Fruit fly (Drosophila melanogaster): ENCODE results near the gene CG7299.
A peak's percentile ranks its signal among the peaks of the same experiment; 100 is the strongest.

The CG7299 gene

dm6 chr2L:10676933-10677714, 7.1 kb downstream of the CG7299 start, which contains the start of gene CG17104 (continued):
- TF ChIP-seq CG8319 (GFP tag; optimal IDR thresholded peaks at IDR 0.05) (no peak), CG4318 (GFP tag; optimal IDR thresholded peaks at IDR 0.05) (peak; percentile 67), Gug (GFP tag; IDR thresholded peaks at IDR 0.05) (peak; percentile 58; the same call in 1 of the 2 replicates), pdm3 (GFP tag; optimal IDR thresholded peaks at IDR 0.05) (peak; percentile 73), eg (GFP tag; IDR thresholded peaks at IDR 0.05) (peak; percentile 73), fd85E (GFP tag; optimal IDR thresholded peaks at IDR 0.05) (no peak), dsx (GFP tag; optimal IDR thresholded peaks at IDR 0.05; ENCODE audit: poor library complexity, severe bottlenecking) (peak; percentile 61), achi (GFP tag; optimal IDR thresholded peaks at IDR 0.05) (peak; percentile 71), Sox15 (GFP tag; optimal IDR thresholded peaks at IDR 0.05) (peak; percentile 35), cyc (GFP tag; optimal IDR thresholded peaks at IDR 0.05) (peak; percentile 43), Smox (GFP tag; optimal IDR thresholded peaks at IDR 0.05) (peak; percentile 55), net (GFP tag; optimal IDR thresholded peaks at IDR 0.05) (peak; percentile 77), acj6 (GFP tag; optimal IDR thresholded peaks at IDR 0.05) (peak; percentile 61), CG11294 (GFP tag; IDR thresholded peaks at IDR 0.05) (0 out of 2 replicates have a peak, but pooled peaks have one; percentile 16), Ets21C (GFP tag; optimal IDR thresholded peaks at IDR 0.05) (peak; percentile 6), CG16779 (tag; optimal IDR thresholded peaks at IDR 0.05) (no peak), Met (GFP tag; optimal IDR thresholded peaks at IDR 0.05) (peak; percentile 60), CG11762 (GFP tag; optimal IDR thresholded peaks at IDR 0.05; ENCODE audit: insufficient read depth) (peak; percentile 61), esn (GFP tag; optimal IDR thresholded peaks at IDR 0.05) (peak; percentile 65), fd59A (GFP tag; optimal IDR thresholded peaks at IDR 0.05) (peak; percentile 42), CG15336 (GFP tag; IDR thresholded peaks at IDR 0.05) (peak; percentile 82), Blimp-1 (GFP tag; optimal IDR thresholded peaks at IDR 0.05) (peak; percentile 90)

- TF ChIP-seq Sox102F (GFP tag; optimal IDR thresholded peaks at IDR 0.05) = no peak
- TF ChIP-seq CG11294 (GFP tag; IDR thresholded peaks at IDR 0.05) = no peak
- TF ChIP-seq CG34406 (GFP tag; optimal IDR thresholded peaks at IDR 0.05) = peak; percentile 27
- peak; percentile 31 for TF ChIP-seq CG10631 (GFP tag; optimal IDR thresholded peaks at IDR 0.05)
- no peak for TF ChIP-seq CG31627 (GFP tag; optimal IDR thresholded peaks at IDR 0.05)
- TF ChIP-seq Met (GFP tag; optimal IDR thresholded peaks at IDR 0.05) = no peak
- peak; percentile 5 for TF ChIP-seq net (GFP tag; optimal IDR thresholded peaks at IDR 0.05)
- peak; percentile 63 for TF ChIP-seq Ets96B (tag; optimal IDR thresholded peaks at IDR 0.05)
- TF ChIP-seq acj6 (GFP tag; optimal IDR thresholded peaks at IDR 0.05) = peak; percentile 14
- peak; percentile 25; the same call in 1 of the 3 replicates for TF ChIP-seq eg (GFP tag; IDR thresholded peaks at IDR 0.05)
- TF ChIP-seq dsx (GFP tag; optimal IDR thresholded peaks at IDR 0.05; ENCODE audit: poor library complexity, severe bottlenecking) = peak; percentile 46
- peak; percentile 22 for TF ChIP-seq CG11762 (GFP tag; optimal IDR thresholded peaks at IDR 0.05; ENCODE audit: insufficient read depth)
- TF ChIP-seq Eip78C (GFP tag) = peak; percentile 92
- peak; percentile 49 for TF ChIP-seq CG3919 (GFP tag; optimal IDR thresholded peaks at IDR 0.05)
- TF ChIP-seq CG3032 (tag; optimal IDR thresholded peaks at IDR 0.05) = peak; percentile 45
- TF ChIP-seq OdsH (GFP tag; optimal IDR thresholded peaks at IDR 0.05) = peak; percentile 25
- TF ChIP-seq CG8119 (GFP tag; IDR thresholded peaks at IDR 0.05) = peak; percentile 46; the same call in 2 of the 3 replicates
- TF ChIP-seq ss (GFP tag; optimal IDR thresholded peaks at IDR 0.05) = peak in 1 of 2 experiments; percentile 40
- TF ChIP-seq CG32006 (GFP tag; optimal IDR thresholded peaks at IDR 0.05) = peak; percentile 47
- no peak for TF ChIP-seq Blimp-1 (GFP tag; optimal IDR thresholded peaks at IDR 0.05)
- peak; percentile 28 for TF ChIP-seq achi (GFP tag; optimal IDR thresholded peaks at IDR 0.05)
- TF ChIP-seq svp (GFP tag) = peak; percentile 60
- peak; percentile 17 for TF ChIP-seq CG9139 (GFP tag; optimal IDR thresholded peaks at IDR 0.05)
- peak; percentile 40 for TF ChIP-seq spab (GFP tag; optimal IDR thresholded peaks at IDR 0.05)
- peak; percentile 6 for TF ChIP-seq CG6792 (GFP tag; optimal IDR thresholded peaks at IDR 0.05)
- TF ChIP-seq CG10669 (GFP tag; optimal IDR thresholded peaks at IDR 0.05) = peak; percentile 42
- 0 out of 2 replicates have a peak, but pooled peaks have one; percentile 43 for TF ChIP-seq CG15336 (GFP tag; IDR thresholded peaks at IDR 0.05)
- TF ChIP-seq Hr4 (GFP tag; optimal IDR thresholded peaks at IDR 0.05) = peak; percentile 16
- TF ChIP-seq salr (GFP tag; optimal IDR thresholded peaks at IDR 0.05) = no peak
- peak; percentile 21 for TF ChIP-seq CG6276 (GFP tag; optimal IDR thresholded peaks at IDR 0.05)
- no peak for TF ChIP-seq Ets21C (GFP tag; optimal IDR thresholded peaks at IDR 0.05)
- TF ChIP-seq fkh (GFP tag; optimal IDR thresholded peaks at IDR 0.05) = no peak
- peak; percentile 37 for TF ChIP-seq CG6808 (GFP tag; optimal IDR thresholded peaks at IDR 0.05)
- 0 out of 3 replicates have a peak, but pooled peaks have one; percentile 13 for TF ChIP-seq CG6163 (GFP tag; IDR thresholded peaks at IDR 0.05)
Measured at dm6 chr2L:10672989-10673388, 11.2 kb downstream of the CG7299 start.
